Fruit fly (Drosophila melanogaster): Measurements from ENCODE around the gene CG10237.
A peak's percentile ranks its signal among the peaks of the same experiment; 100 is the strongest.

CG10237 gene

DNA sequence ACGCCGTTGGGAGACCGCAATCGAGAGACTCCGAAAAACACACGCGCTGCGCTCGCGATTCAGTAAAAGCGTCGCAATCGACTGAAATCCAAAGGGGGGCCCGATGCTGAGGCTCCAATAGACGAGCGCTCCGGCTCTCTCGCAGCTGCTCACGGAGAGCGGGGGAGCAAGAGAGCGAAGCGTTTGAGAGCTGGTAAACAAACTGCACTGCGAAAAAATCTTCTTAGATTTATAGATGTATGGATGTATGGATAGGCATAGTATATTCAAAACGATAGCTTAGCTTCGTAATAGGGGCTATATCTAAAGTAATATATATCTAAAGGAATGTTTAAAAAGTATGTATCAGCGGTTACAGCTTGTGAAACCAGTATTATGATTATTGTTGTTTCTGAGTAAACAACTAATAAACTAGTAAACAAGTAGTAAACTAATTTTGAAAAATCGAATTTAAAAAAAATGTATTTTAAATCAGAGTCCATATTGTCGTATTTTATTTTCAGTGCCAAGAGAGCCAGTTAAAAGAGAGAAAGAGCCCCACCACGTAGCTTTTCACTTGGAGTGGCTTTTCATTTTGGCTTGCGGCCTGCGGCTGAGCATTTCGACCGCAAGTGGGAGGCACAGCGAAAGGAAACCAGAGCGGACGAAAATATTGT, 18.9 kb downstream of the CG10237 start, which contains the start of the genes Alp12 and CG13085 (continued):
- TF ChIP-seq ci (GFP tag; IDR thresholded peaks at IDR 0.05) (peak; percentile 93), tin (GFP tag; optimal IDR thresholded peaks at IDR 0.05) (peak; percentile 96), B-H1 (GFP tag; IDR thresholded peaks at IDR 0.05) (peak; percentile 91), Eip74EF (GFP tag; optimal IDR thresholded peaks at IDR 0.05) (peak in 1 of 2 experiments; percentile 98), CG6654 (GFP tag; optimal IDR thresholded peaks at IDR 0.05) (peak; percentile 91), ara (GFP tag; IDR thresholded peaks at IDR 0.05) (peak; percentile 95), Hey (tag; optimal IDR thresholded peaks at IDR 0.05) (peak; percentile 84), CG14965 (GFP tag; optimal IDR thresholded peaks at IDR 0.05; ENCODE audit: borderline replicate concordance) (peak; percentile 57), CG10209 (GFP tag; optimal IDR thresholded peaks at IDR 0.05) (peak; percentile 99), CG12155 (GFP tag; optimal IDR thresholded peaks at IDR 0.05) (peak; percentile 95), prd (optimal IDR thresholded peaks at IDR 0.05) (no peak), prd (GFP tag; IDR thresholded peaks at IDR 0.05) (peak; percentile 97), CG17612 (GFP tag; IDR thresholded peaks at IDR 0.05) (peak; percentile 89), Hr39 (optimal IDR thresholded peaks at IDR 0.05) (no peak), cg (GFP tag; optimal IDR thresholded peaks at IDR 0.05) (peak; percentile 5), Dip3 (GFP tag; optimal IDR thresholded peaks at IDR 0.05) (peak; percentile 89), phol (tag; optimal IDR thresholded peaks at IDR 0.05) (peak; percentile 98), Sox102F (GFP tag; optimal IDR thresholded peaks at IDR 0.05) (peak; percentile 97), yki (optimal IDR thresholded peaks at IDR 0.05) (peak; percentile 80), Sin3A (optimal IDR thresholded peaks at IDR 0.05) (no peak), chinmo (GFP tag; IDR thresholded peaks at IDR 0.05; ENCODE audit: partially characterized antibody) (peak; percentile 74; the same call in 1 of the 4 replicates), Trl (optimal IDR thresholded peaks at IDR 0.05) (peak; percentile 93 to 98), Trl (GFP tag; optimal IDR thresholded peaks at IDR 0.05) (peak; percentile 94), CG4730 (GFP tag; IDR thresholded peaks at IDR 0.05) (peak; percentile 94), MTF-1 (GFP tag; optimal IDR thresholded peaks at IDR 0.05; ENCODE audit: borderline replicate concordance) (peak; percentile 83), CG10267 (tag; optimal IDR thresholded peaks at IDR 0.05) (peak; percentile 95), CG7786 (GFP tag; optimal IDR thresholded peaks at IDR 0.05) (peak; percentile 92), CrebB (tag; optimal IDR thresholded peaks at IDR 0.05) (peak; percentile 96), CG14860 (GFP tag; IDR thresholded peaks at IDR 0.05; ENCODE audit: partially characterized antibody) (no peak), YL-1 (GFP tag; optimal IDR thresholded peaks at IDR 0.05) (peak; percentile 98), da (GFP tag; optimal IDR thresholded peaks at IDR 0.05) (peak; percentile 80), CG9817 (tag; optimal IDR thresholded peaks at IDR 0.05) (peak; percentile 97), eyg (GFP tag; optimal IDR thresholded peaks at IDR 0.05) (peak; percentile 89), klu (GFP tag; IDR thresholded peaks at IDR 0.05) (peak; percentile 95), CG10431 (GFP tag; optimal IDR thresholded peaks at IDR 0.05) (peak; percentile 96), CG16863 (GFP tag; optimal IDR thresholded peaks at IDR 0.05) (peak; percentile 95), usp (GFP tag; optimal IDR thresholded peaks at IDR 0.05) (no peak), HLH54F (GFP tag; optimal IDR thresholded peaks at IDR 0.05) (peak; percentile 91), ham (GFP tag; IDR thresholded peaks at IDR 0.05) (peak; percentile 80), dmrt11E (tag; optimal IDR thresholded peaks at IDR 0.05) (peak; percentile 94), grn (GFP tag; optimal IDR thresholded peaks at IDR 0.05) (peak; percentile 78), odd (GFP tag; optimal IDR thresholded peaks at IDR 0.05) (peak; percentile 99), MBD-R2 (GFP tag; IDR thresholded peaks at IDR 0.05) (peak; percentile 72), CG42726 (GFP tag; IDR thresholded peaks at IDR 0.05; ENCODE audit: partially characterized antibody) (no peak), Rx (GFP tag; IDR thresholded peaks at IDR 0.05) (peak; percentile 88), tx (GFP tag; optimal IDR thresholded peaks at IDR 0.05) (peak; percentile 94), bowl (GFP tag; IDR thresholded peaks at IDR 0.05) (peak; percentile 86), Doc2 (GFP tag; IDR thresholded peaks at IDR 0.05) (peak; percentile 82), lbe (GFP tag; optimal IDR thresholded peaks at IDR 0.05) (peak; percentile 82), CG4404 (GFP tag; IDR thresholded peaks at IDR 0.05) (peak; percentile 88)
